Fruit fly (Drosophila melanogaster): ENCODE results near the gene wg.

DNA sequence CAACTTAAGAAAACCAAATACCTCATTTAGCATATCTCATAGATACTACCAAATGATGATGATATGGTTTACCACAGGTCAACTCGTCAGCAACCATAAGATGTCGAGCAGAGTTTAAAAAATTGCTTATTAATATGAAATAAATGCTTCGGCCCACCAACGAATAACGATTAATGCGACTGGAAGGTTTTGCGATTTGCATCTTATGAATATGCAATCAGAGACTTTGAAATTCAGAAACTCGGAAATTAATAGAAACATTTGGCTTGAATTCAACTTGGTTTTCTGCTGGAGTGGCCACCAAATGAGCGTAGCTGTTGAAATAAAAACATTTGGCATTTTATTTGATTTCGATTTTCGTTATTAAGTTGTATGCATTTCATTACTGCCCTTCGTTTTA lies 22.2 kb upstream of the wg start:
- TF ChIP-seq Hr78 (GFP tag; optimal IDR thresholded peaks at IDR 0.05) (no peak), Myc (optimal IDR thresholded peaks at IDR 0.05) (no peak), lola (GFP tag; optimal IDR thresholded peaks at IDR 0.05) (no peak), Dfd (GFP tag; optimal IDR thresholded peaks at IDR 0.05) (no peak)

Data from whole organism, wandering third instar larva.